Worm (Caenorhabditis elegans) whole organism, early embryonic: ENCODE data around the gene nep-16.

Source experiments
- B0310.2 ChIP-seq: sonication (generic microtip); optimal IDR thresholded peaks from 2 replicates; lab custom pipeline; 2016; ENCODE audit warnings: mild to moderate bottlenecking, missing genetic modification characterization, missing compliant biosample characterization
- ama-1 ChIP-seq: fragments of 150-350 bp; optimal IDR thresholded peaks from 2 replicates; lab custom pipeline; 2014
- ceh-13 ChIP-seq: fragments of 200-800 bp; sonication (Bioruptor generic); optimal IDR thresholded peaks from 2 replicates; lab custom pipeline; 2018; ENCODE audit warnings: mild to moderate bottlenecking, missing genetic modification characterization, missing compliant biosample characterization
- ceh-36 ChIP-seq: sonication (generic microtip); optimal IDR thresholded peaks from 2 replicates; lab custom pipeline; 2016; ENCODE audit warnings: missing genetic modification characterization, inconsistent platforms, missing compliant biosample characterization
- ets-7 ChIP-seq: sonication (generic microtip); optimal IDR thresholded peaks from 2 replicates; lab custom pipeline; 2016; ENCODE audit warnings: missing genotype, missing genetic modification characterization, missing compliant biosample characterization
- flt-1 ChIP-seq: fragments of 200-800 bp; sonication (Bioruptor generic); IDR thresholded peaks from 2 replicates; pipeline ENCODE4 v1.3.6; 2022; ENCODE audit warnings: missing genetic modification characterization, missing compliant biosample characterization
- hmbx-1 ChIP-seq: sonication (generic microtip); optimal IDR thresholded peaks from 2 replicates; lab custom pipeline; 2016; ENCODE audit warnings: mild to moderate bottlenecking, missing genetic modification characterization, missing compliant biosample characterization
- hmg-4 ChIP-seq: fragments of 200-800 bp; sonication (Bioruptor generic); optimal IDR thresholded peaks from 2 replicates; lab custom pipeline; 2018; ENCODE audit warnings: mild to moderate bottlenecking, missing genetic modification characterization, missing compliant biosample characterization
- pes-1 ChIP-seq: fragments of 200-800 bp; sonication (Bioruptor generic); IDR thresholded peaks from 2 replicates; pipeline ENCODE4 v1.3.6; 2022; ENCODE audit warnings: missing genetic modification reagents, missing genetic modification characterization, missing compliant biosample characterization
- tbx-11 ChIP-seq: fragments of 200-800 bp; sonication (Bioruptor generic); IDR thresholded peaks from 2 replicates; pipeline ENCODE4 v1.3.6; 2022; ENCODE audit warnings: missing genetic modification characterization, missing compliant biosample characterization
- tbx-37 ChIP-seq: fragments of 200-800 bp; sonication (Bioruptor generic); conservative IDR thresholded peaks from 2 replicates; pipeline ENCODE4 v1.3.6; 2022; ENCODE audit warnings: missing genetic modification reagents, missing genetic modification characterization, missing compliant biosample characterization
- tra-4 ChIP-seq: sonication (generic microtip); optimal IDR thresholded peaks from 2 replicates; lab custom pipeline; 2017; ENCODE audit warnings: missing genetic modification characterization, missing compliant biosample characterization

DNA sequence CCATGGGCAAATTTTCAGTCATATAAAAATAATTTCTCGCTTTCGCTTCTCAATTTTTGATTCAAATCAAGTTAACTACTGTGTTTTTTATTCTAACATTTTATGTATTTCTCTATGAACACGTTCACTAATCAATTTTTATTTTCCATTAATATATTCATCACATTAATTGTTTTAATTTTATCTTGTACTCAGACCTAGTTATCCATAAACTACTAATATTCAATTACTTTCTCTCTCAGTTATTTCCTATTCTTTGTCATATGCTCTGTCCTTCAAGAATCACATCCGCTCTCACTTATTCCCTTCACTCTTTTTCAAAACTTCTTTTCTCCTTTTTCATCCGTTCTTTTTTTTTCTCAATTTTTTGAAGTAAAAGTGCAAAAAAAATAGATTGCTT lies 54.7 kb downstream of the nep-16 start:
- TF ChIP-seq ama-1 (lab: Kevin White, UChicago) (no peak), tbx-11 (GFP tag; lab: Robert Waterston, UW) (no peak), ceh-13 (GFP tag; lab: Kevin White, UChicago) (no peak), hmbx-1 (tag; lab: Kevin White, UChicago) (no peak), pes-1 (GFP tag; lab: Robert Waterston, UW) (no peak), ceh-36 (no peak), tra-4 (no peak), B0310.2 (tag; lab: Kevin White, UChicago) (no peak), flt-1 (GFP tag; lab: Robert Waterston, UW) (no peak), tbx-37 (no peak), hmg-4 (no peak), ets-7 (tag; lab: Kevin White, UChicago) (no peak)
